Fruit fly (Drosophila melanogaster) whole organism, adult: ENCODE measurements around the gene CG11586.

Experiments
- CG12768 ChIP-seq: fragments of 200-800 bp; sonication (Bioruptor generic); optimal IDR thresholded peaks from 2 replicates; lab custom pipeline; 2017; ENCODE audit warnings: missing biosample characterization, missing genetic modification characterization, mild to moderate bottlenecking, moderate library complexity, missing genetic modification reagents
- CG33017 ChIP-seq: fragments of 200-800 bp; sonication (Bioruptor generic); optimal IDR thresholded peaks from 2 replicates; lab custom pipeline; 2018; ENCODE audit warnings: missing biosample characterization, mild to moderate bottlenecking, missing genetic modification characterization, moderate library complexity
- CG7045 ChIP-seq: fragments of 200-800 bp; sonication (Bioruptor generic); optimal IDR thresholded peaks from 2 replicates; lab custom pipeline; 2017; ENCODE audit warnings: missing biosample characterization, mild to moderate bottlenecking, missing genetic modification characterization
- Hr96 ChIP-seq: fragments of 200-800 bp; sonication (Bioruptor generic); optimal IDR thresholded peaks from 2 replicates; lab custom pipeline; 2016; ENCODE audit warnings: missing biosample characterization, missing genetic modification characterization
- Mnt ChIP-seq: fragments of 200-800 bp; sonication (Bioruptor generic); optimal IDR thresholded peaks from 2 replicates; lab custom pipeline; 2016; ENCODE audit warnings: missing biosample characterization, mild to moderate bottlenecking, missing genetic modification characterization
- cic ChIP-seq: fragments of 200-800 bp; sonication (Bioruptor generic); optimal IDR thresholded peaks from 2 replicates; lab custom pipeline; 2017; ENCODE audit warnings: missing biosample characterization, mild to moderate bottlenecking, missing genetic modification characterization, moderate library complexity
- cnc ChIP-seq, 2 experiments: fragments of >200 bp; optimal IDR thresholded peaks; 2 replicates each; lab custom pipeline; 2017
- ovo ChIP-seq: fragments of 200-800 bp; sonication (Bioruptor generic); optimal IDR thresholded peaks from 2 replicates; lab custom pipeline; 2016; ENCODE audit warnings: missing biosample characterization, missing genetic modification characterization
- pad ChIP-seq: fragments of 200-800 bp; sonication (Bioruptor generic); optimal IDR thresholded peaks from 3 replicates; lab custom pipeline; 2017; ENCODE audit warnings: missing biosample characterization, missing genetic modification characterization, mild to moderate bottlenecking, moderate library complexity, missing genetic modification reagents
- toe ChIP-seq: fragments of 200-800 bp; sonication (Bioruptor generic); optimal IDR thresholded peaks from 2 replicates; lab custom pipeline; 2016; ENCODE audit warnings: missing biosample characterization, missing genetic modification characterization

- no peak for TF ChIP-seq ovo (GFP tag; lab: Kevin White, UChicago)
- TF ChIP-seq toe (GFP tag; lab: Kevin White, UChicago): no peak
- no peak for TF ChIP-seq Mnt
- TF ChIP-seq CG12768 (GFP tag; lab: Kevin White, UChicago): no peak
- TF ChIP-seq CG33017 (tag; lab: Kevin White, UChicago): no peak
- TF ChIP-seq cnc (optimal IDR thresholded peaks at IDR 0.05; lab: Kevin White, UChicago): no peak
- no peak for TF ChIP-seq pad (GFP tag; lab: Kevin White, UChicago)
- no peak for TF ChIP-seq cic (GFP tag; lab: Kevin White, UChicago)
- TF ChIP-seq CG7045: no peak
- no peak for TF ChIP-seq Hr96 (GFP tag; lab: Kevin White, UChicago)
Measured at dm6 chr3L:4307691-4308383, 45.6 kb upstream of the CG11586 start, which contains the start of gene dyl.
